Worm (Caenorhabditis elegans) whole organism, midembryonic: ENCODE data around the gene set-15.

Source experiments
- cog-1 ChIP-seq: sonication (generic microtip); optimal IDR thresholded peaks from 2 replicates; lab custom pipeline; 2016; ENCODE audit warnings: missing genetic modification characterization, missing compliant biosample characterization
- flt-1 ChIP-seq: fragments of 200-800 bp; sonication (Bioruptor generic); IDR thresholded peaks from 2 replicates; pipeline ENCODE4 v1.3.6; 2022; ENCODE audit warnings: missing genetic modification characterization, missing compliant biosample characterization
- klf-2 ChIP-seq: fragments of 200-800 bp; sonication (Bioruptor generic); conservative IDR thresholded peaks from 2 replicates; pipeline ENCODE4 v1.3.6; 2022; ENCODE audit warnings: missing genetic modification reagents, missing genetic modification characterization, missing compliant biosample characterization
- med-1 ChIP-seq: sonication (generic microtip); optimal IDR thresholded peaks from 2 replicates; lab custom pipeline; 2017; ENCODE audit warnings: missing genetic modification characterization, mild to moderate bottlenecking, missing compliant biosample characterization, antibody characterized with exemption, missing genetic modification reagents; ENCODE audit not compliant: insufficient read depth

DNA sequence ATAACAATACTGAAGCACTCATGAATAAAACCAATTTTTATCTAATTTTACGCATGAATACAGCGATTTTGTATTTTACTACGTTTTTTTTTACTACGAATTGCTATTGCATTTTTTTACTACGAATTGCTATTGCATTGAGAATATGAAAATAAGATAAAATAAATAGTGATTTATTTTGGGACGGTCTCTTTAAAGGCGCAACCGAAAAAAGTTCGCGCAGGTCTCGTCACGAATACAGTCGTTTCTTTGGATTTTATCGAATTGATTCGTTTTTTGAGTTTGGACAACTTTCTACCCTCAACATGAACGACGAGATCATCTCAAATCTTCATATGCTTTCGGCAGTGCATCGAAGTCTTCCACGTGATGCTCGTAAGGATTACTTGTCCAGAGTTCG is 28.2 kb downstream of the set-15 start, which contains the start of gene Y17G9B.4:
- TF ChIP-seq cog-1 (tag; lab: Kevin White, UChicago) (no peak), flt-1 (GFP tag; lab: Robert Waterston, UW) (no peak), klf-2 (GFP tag; lab: Robert Waterston, UW) (no peak), med-1 (GFP tag; lab: Kevin White, UChicago) (no peak)
